Fruit fly (Drosophila melanogaster) whole organism, embryonic: ENCODE data around the gene Atg6.

Source experiments
- B-H2 ChIP-seq: fragments of 200-800 bp; sonication (Bioruptor generic); optimal IDR thresholded peaks from 2 replicates; lab custom pipeline; 2018; ENCODE audit warnings: missing biosample characterization, mild to moderate bottlenecking, missing genetic modification characterization
- Bdp1 ChIP-seq: fragments of 200-800 bp; sonication (Bioruptor generic); optimal IDR thresholded peaks from 3 replicates; lab custom pipeline; 2016; ENCODE audit warnings: missing biosample characterization, missing genetic modification characterization
- CG10462 ChIP-seq: fragments of 200-800 bp; sonication (Bioruptor generic); optimal IDR thresholded peaks from 2 replicates; lab custom pipeline; 2016; ENCODE audit warnings: missing biosample characterization, missing genetic modification characterization
- CG10543 ChIP-seq: fragments of 200-800 bp; sonication (Bioruptor generic); optimal IDR thresholded peaks from 3 replicates; lab custom pipeline; 2017; ENCODE audit warnings: missing biosample characterization, mild to moderate bottlenecking, missing genetic modification characterization, moderate library complexity
- CG11093 ChIP-seq: fragments of 200-800 bp; sonication (Bioruptor generic); IDR thresholded peaks from 3 replicates; pipeline ENCODE4 v1.3.6; 2022; ENCODE audit warnings: missing biosample characterization, missing genetic modification characterization
- CG11247 ChIP-seq: fragments of 200-800 bp; sonication (Bioruptor generic); IDR thresholded peaks from 2 replicates; pipeline ENCODE4 v1.3.6; 2022; ENCODE audit warnings: missing biosample characterization, missing genetic modification characterization
- CG15073 ChIP-seq: fragments of 200-800 bp; sonication (Bioruptor generic); optimal IDR thresholded peaks from 2 replicates; lab custom pipeline; 2016; ENCODE audit warnings: missing biosample characterization, missing genetic modification characterization
- CG16815 ChIP-seq: fragments of 200-800 bp; sonication (Bioruptor generic); optimal IDR thresholded peaks from 3 replicates; lab custom pipeline; 2017; ENCODE audit warnings: missing biosample characterization, mild to moderate bottlenecking, missing genetic modification characterization
- CG17328 ChIP-seq: fragments of 200-800 bp; sonication (Bioruptor generic); IDR thresholded peaks from 2 replicates; pipeline ENCODE4 v1.3.6; 2022; ENCODE audit warnings: missing biosample characterization, missing genetic modification characterization
- CG30020 ChIP-seq: fragments of 200-800 bp; optimal IDR thresholded peaks from 2 replicates; lab custom pipeline; 2019; ENCODE audit warnings: missing biosample characterization, mild to moderate bottlenecking, missing genetic modification characterization, moderate library complexity
- CG31388 ChIP-seq: fragments of 200-800 bp; sonication (Bioruptor generic); optimal IDR thresholded peaks from 2 replicates; lab custom pipeline; 2016; ENCODE audit warnings: missing biosample characterization, missing genetic modification characterization
- CG3163 ChIP-seq: fragments of 200-800 bp; sonication (Bioruptor generic); optimal IDR thresholded peaks from 3 replicates; lab custom pipeline; 2016; ENCODE audit warnings: missing biosample characterization, missing genetic modification characterization
- CG3726 ChIP-seq: fragments of 200-800 bp; sonication (Bioruptor generic); IDR thresholded peaks from 3 replicates; pipeline ENCODE4, ENCODE4 v1.3.6; 2022; ENCODE audit warnings: missing biosample characterization, missing genetic modification characterization
- CG4707 ChIP-seq: fragments of 200-800 bp; sonication (Bioruptor generic); optimal IDR thresholded peaks from 2 replicates; lab custom pipeline; 2018; ENCODE audit warnings: missing biosample characterization, mild to moderate bottlenecking, missing genetic modification characterization, moderate library complexity
- CG6813 ChIP-seq: fragments of 200-800 bp; sonication (Bioruptor generic); optimal IDR thresholded peaks from 2 replicates; lab custom pipeline; 2017; ENCODE audit warnings: missing biosample characterization, missing genetic modification characterization, mild to moderate bottlenecking, moderate library complexity, missing genetic modification reagents
- CG7556 ChIP-seq: fragments of 200-800 bp; sonication (Bioruptor generic); optimal IDR thresholded peaks from 2 replicates; lab custom pipeline; 2017; ENCODE audit warnings: missing biosample characterization, mild to moderate bottlenecking, missing genetic modification characterization
- CG7928 ChIP-seq: fragments of 200-800 bp; sonication (Bioruptor generic); optimal IDR thresholded peaks from 2 replicates; lab custom pipeline; 2017; ENCODE audit warnings: missing biosample characterization, mild to moderate bottlenecking, missing genetic modification characterization
- CG8089 ChIP-seq: fragments of 200-800 bp; sonication (Bioruptor generic); optimal IDR thresholded peaks from 3 replicates; lab custom pipeline; 2016; ENCODE audit warnings: missing biosample characterization, missing genetic modification characterization
- CG9727 ChIP-seq: fragments of 200-800 bp; sonication (Bioruptor generic); optimal IDR thresholded peaks from 3 replicates; lab custom pipeline; 2017; ENCODE audit warnings: missing biosample characterization, mild to moderate bottlenecking, missing genetic modification characterization
- CG9797 ChIP-seq: fragments of 200-800 bp; sonication (Bioruptor generic); optimal IDR thresholded peaks from 3 replicates; lab custom pipeline; 2018; ENCODE audit warnings: missing biosample characterization, mild to moderate bottlenecking, missing genetic modification characterization
- D19B ChIP-seq: fragments of 200-800 bp; sonication (Bioruptor generic); optimal IDR thresholded peaks from 2 replicates; lab custom pipeline; 2017; ENCODE audit warnings: missing biosample characterization, mild to moderate bottlenecking, missing genetic modification characterization
- Dbx ChIP-seq: fragments of 200-800 bp; sonication (Bioruptor generic); IDR thresholded peaks from 3 replicates; pipeline ENCODE4 v1.3.6; 2022; ENCODE audit warnings: missing biosample characterization, missing genetic modification characterization
- Fer1 ChIP-seq: fragments of 200-800 bp; sonication (Bioruptor generic); optimal IDR thresholded peaks from 2 replicates; lab custom pipeline; 2017; ENCODE audit warnings: missing biosample characterization, mild to moderate bottlenecking, missing genetic modification characterization
- Fer3 ChIP-seq: fragments of 200-800 bp; sonication (Bioruptor generic); optimal IDR thresholded peaks from 2 replicates; lab custom pipeline; 2018; ENCODE audit warnings: missing biosample characterization, mild to moderate bottlenecking, missing genetic modification characterization, moderate library complexity
- Hand ChIP-seq: fragments of 200-800 bp; sonication (Bioruptor generic); optimal IDR thresholded peaks from 2 replicates; lab custom pipeline; 2017; ENCODE audit warnings: mild to moderate bottlenecking, missing biosample characterization, missing genetic modification reagents, missing genetic modification characterization
- Lim3 ChIP-seq: fragments of 200-800 bp; sonication (Bioruptor generic); IDR thresholded peaks from 2 replicates; pipeline ENCODE4 v1.3.6; 2022; ENCODE audit warnings: missing biosample characterization, missing genetic modification characterization
- Max ChIP-seq: fragments of 200-800 bp; sonication (Bioruptor generic); optimal IDR thresholded peaks from 2 replicates; lab custom pipeline; 2016; ENCODE audit warnings: missing biosample characterization, mild to moderate bottlenecking, missing genetic modification characterization
- Mes4 ChIP-seq: fragments of 200-800 bp; sonication (Bioruptor generic); optimal IDR thresholded peaks from 2 replicates; lab custom pipeline; 2016; ENCODE audit warnings: missing biosample characterization, missing genetic modification characterization
- Poxn ChIP-seq: fragments of 200-800 bp; sonication (Bioruptor generic); IDR thresholded peaks from 2 replicates; pipeline ENCODE4 v1.3.6; 2022; ENCODE audit warnings: missing biosample characterization, missing genetic modification characterization
- Trl ChIP-seq, 3 experiments: fragments of >200 bp in 2 of 3; fragments of 200-800 bp in 1 of 3; sonication (Bioruptor generic) in 1 of 3; optimal IDR thresholded peaks; 2 replicates in 1 of 3; 3 replicates in 2 of 3; lab custom pipeline; 2016 to 2017; ENCODE audit warnings: missing biosample characterization in 1 of 3, missing genetic modification characterization in 1 of 3
- Vsx1 ChIP-seq: fragments of 200-800 bp; sonication (Bioruptor generic); optimal IDR thresholded peaks from 2 replicates; lab custom pipeline; 2017; ENCODE audit warnings: missing biosample characterization, mild to moderate bottlenecking, missing genetic modification characterization, missing genetic modification reagents
- ash1 ChIP-seq: fragments of 200-800 bp; sonication (Bioruptor generic); optimal IDR thresholded peaks from 2 replicates; lab custom pipeline; 2018; ENCODE audit warnings: missing biosample characterization, mild to moderate bottlenecking, missing genetic modification characterization
- chn ChIP-seq: fragments of 200-800 bp; sonication (Bioruptor generic); optimal IDR thresholded peaks from 2 replicates; lab custom pipeline; 2016; ENCODE audit warnings: missing biosample characterization, missing genetic modification characterization
- dimm ChIP-seq: fragments of 200-800 bp; sonication (Bioruptor generic); IDR thresholded peaks from 2 replicates; pipeline ENCODE4 v1.3.6; 2022; ENCODE audit warnings: missing biosample characterization, missing genetic modification characterization
- emc ChIP-seq: fragments of 200-800 bp; sonication (Bioruptor generic); optimal IDR thresholded peaks from 2 replicates; lab custom pipeline; 2016; ENCODE audit warnings: missing biosample characterization, missing genetic modification characterization
- ewg ChIP-seq: fragments of 200-800 bp; sonication (Bioruptor generic); optimal IDR thresholded peaks from 3 replicates; lab custom pipeline; 2017; ENCODE audit warnings: mild to moderate bottlenecking, missing biosample characterization, missing genetic modification reagents, missing genetic modification characterization
- gcm ChIP-seq: fragments of 200-800 bp; sonication (Bioruptor generic); optimal IDR thresholded peaks from 2 replicates; lab custom pipeline; 2019; ENCODE audit warnings: missing biosample characterization, mild to moderate bottlenecking, missing genetic modification characterization, moderate library complexity
- jing ChIP-seq: fragments of 200-800 bp; sonication (Bioruptor generic); optimal IDR thresholded peaks from 2 replicates; lab custom pipeline; 2018; ENCODE audit warnings: missing biosample characterization, mild to moderate bottlenecking, missing genetic modification characterization
- kah ChIP-seq: fragments of 200-800 bp; sonication (Bioruptor generic); optimal IDR thresholded peaks from 2 replicates; lab custom pipeline; 2018; ENCODE audit warnings: missing biosample characterization, mild to moderate bottlenecking, missing genetic modification characterization
- lov ChIP-seq, 2 experiments: fragments of 200-800 bp in 1 of 2; fragments of >200 bp in 1 of 2; sonication (Bioruptor generic) in 1 of 2; IDR thresholded peaks in 1 of 2; optimal IDR thresholded peaks in 1 of 2; 2 replicates in 1 of 2; 3 replicates in 1 of 2; pipeline versions ENCODE4 v1.3.6 to Lab custom; 2017 to 2022; ENCODE audit warnings: missing biosample characterization in 1 of 2, missing genetic modification characterization in 1 of 2
- mld ChIP-seq: fragments of 200-800 bp; sonication (Bioruptor generic); IDR thresholded peaks from 3 replicates; pipeline ENCODE4 v1.3.6; 2022; ENCODE audit warnings: missing biosample characterization, missing genetic modification characterization; ENCODE audit not compliant: partially characterized antibody
- nerfin-2 ChIP-seq: fragments of 200-800 bp; sonication (Bioruptor generic); IDR thresholded peaks from 2 replicates; pipeline ENCODE4 v1.3.6; 2022; ENCODE audit warnings: missing biosample characterization, missing genetic modification characterization; ENCODE audit not compliant: partially characterized antibody
- ro ChIP-seq: fragments of 200-800 bp; sonication (Bioruptor generic); IDR thresholded peaks from 2 replicates; pipeline ENCODE4 v1.3.6; 2022; ENCODE audit warnings: missing biosample characterization, missing genetic modification characterization
- row ChIP-seq: fragments of 200-800 bp; sonication (Bioruptor generic); IDR thresholded peaks from 3 replicates; pipeline ENCODE4 v1.3.6; 2022; ENCODE audit warnings: missing biosample characterization, missing genetic modification characterization
- run ChIP-seq: fragments of 200-800 bp; sonication (Bioruptor generic); optimal IDR thresholded peaks from 3 replicates; lab custom pipeline; 2018; ENCODE audit warnings: missing biosample characterization, mild to moderate bottlenecking, missing genetic modification characterization
- sc ChIP-seq, 3 experiments: fragments of >200 bp in 2 of 3; fragments of 200-800 bp in 1 of 3; sonication (Bioruptor generic) in 1 of 3; optimal IDR thresholded peaks; 2 replicates in 2 of 3; 3 replicates in 1 of 3; lab custom pipeline; 2017; ENCODE audit warnings: mild to moderate bottlenecking in 1 of 3, missing biosample characterization in 1 of 3, missing genetic modification characterization in 1 of 3, missing genetic modification reagents in 1 of 3
- toy ChIP-seq: fragments of 200-800 bp; sonication (Bioruptor generic); IDR thresholded peaks from 2 replicates; pipeline ENCODE4 v1.3.6; 2022; ENCODE audit warnings: missing biosample characterization, missing genetic modification characterization
- yki ChIP-seq: fragments of >200 bp; optimal IDR thresholded peaks from 3 replicates; lab custom pipeline; 2018
- zen ChIP-seq: fragments of 200-800 bp; sonication (Bioruptor generic); optimal IDR thresholded peaks from 3 replicates; lab custom pipeline; 2018; ENCODE audit warnings: missing biosample characterization, mild to moderate bottlenecking, missing genetic modification characterization, moderate library complexity

The Atg6 gene

dm6 chr3R:24031825-24032523 lies 18.6 kb downstream of the Atg6 start, which contains the start of the genes KrT95D and Mettl3 (continued):
- TF ChIP-seq CG4707 (GFP tag; lab: Kevin White, UChicago) (no peak), Poxn (GFP tag; lab: Robert Waterston, UW) (no peak), nerfin-2 (no peak), CG15073 (GFP tag; lab: Kevin White, UChicago) (no peak), CG9797 (GFP tag; lab: Kevin White, UChicago) (peak; percentile 96), CG30020 (tag; lab: Kevin White, UChicago) (peak; percentile 37), CG17328 (GFP tag; lab: Robert Waterston, UW) (no peak), kah (GFP tag; lab: Kevin White, UChicago) (peak; percentile 18), Trl (optimal IDR thresholded peaks at IDR 0.05; lab: Kevin White, UChicago) (no peak), Trl (GFP tag; optimal IDR thresholded peaks at IDR 0.05; lab: Kevin White, UChicago) (no peak), ewg (GFP tag; lab: Kevin White, UChicago) (no peak), CG10543 (peak; percentile 12), CG3163 (no peak), Hand (GFP tag; lab: Kevin White, UChicago) (no peak), Dbx (no peak), sc (optimal IDR thresholded peaks at IDR 0.05; lab: Kevin White, UChicago) (no peak), sc (GFP tag; optimal IDR thresholded peaks at IDR 0.05; lab: Kevin White, UChicago) (no peak), ro (GFP tag; lab: Robert Waterston, UW) (no peak), Lim3 (GFP tag; lab: Robert Waterston, UW) (no peak), CG6813 (GFP tag; lab: Kevin White, UChicago) (no peak), jing (GFP tag; lab: Kevin White, UChicago) (no peak), Fer3 (tag; lab: Kevin White, UChicago) (no peak), Fer1 (GFP tag; lab: Kevin White, UChicago) (no peak), CG3726 (GFP tag; lab: Robert Waterston, UW) (no peak), chn (GFP tag; lab: Kevin White, UChicago) (no peak), CG11247 (GFP tag; lab: Robert Waterston, UW) (no peak), B-H2 (GFP tag; lab: Kevin White, UChicago) (no peak), yki (no peak), row (GFP tag; lab: Robert Waterston, UW) (no peak), Vsx1 (GFP tag; lab: Kevin White, UChicago) (no peak), CG11093 (GFP tag; lab: Robert Waterston, UW) (no peak), Mes4 (GFP tag; lab: Kevin White, UChicago) (no peak), CG31388 (no peak), CG16815 (GFP tag; lab: Kevin White, UChicago) (no peak), emc (no peak), mld (no peak), CG10462 (GFP tag; lab: Kevin White, UChicago) (no peak), ash1 (GFP tag; lab: Kevin White, UChicago) (no peak), dimm (GFP tag; lab: Robert Waterston, UW) (no peak), CG9727 (GFP tag; lab: Kevin White, UChicago) (no peak), CG7556 (GFP tag; lab: Kevin White, UChicago) (no peak), toy (GFP tag; lab: Robert Waterston, UW) (no peak), run (tag; lab: Kevin White, UChicago) (no peak), CG8089 (GFP tag; lab: Kevin White, UChicago) (no peak), lov (optimal IDR thresholded peaks at IDR 0.05; lab: Kevin White, UChicago) (no peak), lov (GFP tag; IDR thresholded peaks at IDR 0.05; lab: Robert Waterston, UW) (no peak), Max (GFP tag; lab: Kevin White, UChicago) (peak; percentile 46), CG7928 (GFP tag; lab: Kevin White, UChicago) (no peak), zen (tag; lab: Kevin White, UChicago) (peak; percentile 0), Bdp1 (GFP tag; lab: Kevin White, UChicago) (no peak), D19B (GFP tag; lab: Kevin White, UChicago) (no peak), gcm (no peak)
